Worm (Caenorhabditis elegans): ENCODE measurements around the gene Y105C5A.508.
A peak's percentile ranks its signal among the peaks of the same experiment; 100 is the strongest.

DNA sequence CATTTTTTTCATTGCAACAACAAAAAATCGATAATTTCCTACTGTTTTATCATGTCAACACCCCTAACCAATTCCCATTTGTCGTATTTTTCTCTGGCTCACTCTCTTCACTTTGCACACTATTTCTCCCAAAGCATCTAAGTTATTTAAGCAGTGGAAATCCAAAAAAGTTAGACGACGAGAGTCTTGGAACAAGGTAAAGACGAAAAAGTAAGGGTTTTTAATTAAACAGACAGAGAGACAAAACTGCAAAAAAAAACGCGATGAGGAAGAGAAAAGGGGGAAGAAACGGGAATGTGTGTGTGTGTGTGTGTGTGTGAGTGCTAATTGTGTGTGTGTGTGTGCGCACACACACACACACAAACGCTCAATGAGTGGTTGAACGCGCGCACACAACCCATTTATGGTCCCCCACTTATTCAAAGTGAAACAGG lies 22.5 kb upstream of the Y105C5A.508 start:
- TF ChIP-seq T07F8.4 (tag; optimal IDR thresholded peaks at IDR 0.05), result no peak
- peak; percentile 14 for TF ChIP-seq snpc-4 (GFP tag; optimal IDR thresholded peaks at IDR 0.05)
- TF ChIP-seq snpc-4 (tag; optimal IDR thresholded peaks at IDR 0.05), result peak in 2 of 4 experiments; percentile 63 to 83
- no peak for TF ChIP-seq ama-1 (optimal IDR thresholded peaks at IDR 0.05)
- no peak for TF ChIP-seq ama-1 (GFP tag; optimal IDR thresholded peaks at IDR 0.05)
- no peak for TF ChIP-seq mcd-1 (GFP tag; IDR thresholded peaks at IDR 0.05)
